Worm (Caenorhabditis elegans): Measurements from ENCODE around the gene srx-86.

srx-86 gene

DNA sequence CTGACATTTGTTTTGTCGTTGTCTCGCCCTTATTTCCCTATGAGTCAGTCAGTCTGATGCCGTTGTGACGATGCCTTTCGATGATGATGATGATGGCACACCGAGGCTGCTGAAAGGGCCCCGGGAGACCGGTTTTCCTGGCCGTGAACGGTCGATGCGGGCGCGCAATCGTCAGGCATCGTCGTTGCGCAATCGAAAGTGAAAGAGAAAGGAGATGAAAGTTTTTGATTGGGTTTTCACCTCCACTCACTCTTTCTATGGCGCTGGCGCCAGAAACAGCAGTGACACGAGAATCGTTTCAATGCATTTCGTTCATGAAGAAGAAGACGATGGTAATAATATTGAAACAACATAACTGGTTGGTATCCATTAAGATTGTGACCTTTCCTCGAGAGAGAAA lies 29.8 kb upstream of the srx-86 start (continued):
- TF ChIP-seq somi-1 (GFP tag; optimal IDR thresholded peaks at IDR 0.05) (no peak), tbx-9 (tag; optimal IDR thresholded peaks at IDR 0.05; ENCODE audit: borderline replicate concordance) (no peak), Y79H2A.3 (GFP tag; conservative IDR thresholded peaks at IDR 0.05) (no peak), sea-2 (GFP tag; IDR thresholded peaks at IDR 0.05) (no peak), B0336.3 (GFP tag; IDR thresholded peaks at IDR 0.05) (no peak), let-526 (GFP tag; IDR thresholded peaks at IDR 0.05) (no peak), efl-1 (GFP tag; optimal IDR thresholded peaks at IDR 0.05) (no peak), lin-40 (tag; optimal IDR thresholded peaks at IDR 0.05) (no peak), nfya-2 (GFP tag; IDR thresholded peaks at IDR 0.05) (no peak), lin-35 (GFP tag; optimal IDR thresholded peaks at IDR 0.05) (no peak), madf-3 (GFP tag; IDR thresholded peaks at IDR 0.05) (no peak), unc-130 (GFP tag; optimal IDR thresholded peaks at IDR 0.05) (no peak), snpc-4 (GFP tag; optimal IDR thresholded peaks at IDR 0.05) (no peak), snpc-4 (tag; optimal IDR thresholded peaks at IDR 0.05) (no peak), atf-7 (tag; optimal IDR thresholded peaks at IDR 0.05) (no peak), C17E4.6 (GFP tag; IDR thresholded peaks at IDR 0.05) (no peak), ZK185.1 (tag; optimal IDR thresholded peaks at IDR 0.05; ENCODE audit: poor library complexity, severe bottlenecking) (no peak), nhr-80 (tag; optimal IDR thresholded peaks at IDR 0.05) (no peak), ceh-27 (GFP tag; optimal IDR thresholded peaks at IDR 0.05) (peak; percentile 27), sptf-2 (GFP tag; optimal IDR thresholded peaks at IDR 0.05) (no peak), dpl-1 (GFP tag; optimal IDR thresholded peaks at IDR 0.05) (no peak), F10E7.11 (tag; optimal IDR thresholded peaks at IDR 0.05) (no peak), madf-6 (GFP tag; IDR thresholded peaks at IDR 0.05) (no peak), egrh-3 (GFP tag; IDR thresholded peaks at IDR 0.05) (no peak), bed-2 (GFP tag; IDR thresholded peaks at IDR 0.05) (no peak), egl-44 (GFP tag; IDR thresholded peaks at IDR 0.05) (no peak), F33H1.4 (GFP tag; IDR thresholded peaks at IDR 0.05) (no peak), D2030.7 (GFP tag; IDR thresholded peaks at IDR 0.05) (no peak), mxl-1 (tag; optimal IDR thresholded peaks at IDR 0.05) (no peak), lin-26 (GFP tag; IDR thresholded peaks at IDR 0.05) (0 out of 2 replicates have a peak, but pooled peaks have one; percentile 17), C06A6.2 (GFP tag; conservative IDR thresholded peaks at IDR 0.05) (0 out of 2 replicates have a peak, but pooled peaks have one; percentile 37), ztf-3 (GFP tag; optimal IDR thresholded peaks at IDR 0.05) (no peak), chd-7 (tag; optimal IDR thresholded peaks at IDR 0.05) (no peak), aptf-2 (GFP tag; conservative IDR thresholded peaks at IDR 0.05) (no peak), hmg-20 (GFP tag; IDR thresholded peaks at IDR 0.05) (no peak), hlh-12 (tag; optimal IDR thresholded peaks at IDR 0.05) (no peak), madf-10 (tag; optimal IDR thresholded peaks at IDR 0.05) (no peak), nhr-27 (tag; optimal IDR thresholded peaks at IDR 0.05) (no peak), ceh-58 (GFP tag; IDR thresholded peaks at IDR 0.05) (0 out of 2 replicates have a peak, but pooled peaks have one; percentile 33), T26A5.8 (tag; optimal IDR thresholded peaks at IDR 0.05) (no peak), F52B5.7 (tag; optimal IDR thresholded peaks at IDR 0.05) (no peak), F37B4.10 (GFP tag; IDR thresholded peaks at IDR 0.05) (no peak), sdz-38 (tag; optimal IDR thresholded peaks at IDR 0.05) (no peak), let-607 (tag; optimal IDR thresholded peaks at IDR 0.05) (no peak), cebp-1 (GFP tag; IDR thresholded peaks at IDR 0.05) (no peak), cebp-1 (tag; optimal IDR thresholded peaks at IDR 0.05) (peak; percentile 16), F55B11.4 (tag; optimal IDR thresholded peaks at IDR 0.05; ENCODE audit: borderline replicate concordance, insufficient read depth) (no peak), mcd-1 (GFP tag; IDR thresholded peaks at IDR 0.05) (no peak; the same call in 1 of the 2 replicates), athp-1 (tag; optimal IDR thresholded peaks at IDR 0.05) (no peak), K11D2.4 (GFP tag; IDR thresholded peaks at IDR 0.05) (no peak), fkh-3 (tag; optimal IDR thresholded peaks at IDR 0.05) (no peak)
